Worm (Caenorhabditis elegans) whole organism, early embryonic: ENCODE results near the gene M01E10.3.

Experiments
- aly-1 ChIP-seq: sonication (generic microtip); optimal IDR thresholded peaks from 2 replicates; lab custom pipeline; 2016; ENCODE audit warnings: missing genetic modification characterization, missing compliant biosample characterization
- ama-1 ChIP-seq: fragments of 150-350 bp; optimal IDR thresholded peaks from 2 replicates; lab custom pipeline; 2014
- ceh-13 ChIP-seq: fragments of 200-800 bp; sonication (Bioruptor generic); optimal IDR thresholded peaks from 2 replicates; lab custom pipeline; 2018; ENCODE audit warnings: mild to moderate bottlenecking, missing genetic modification characterization, missing compliant biosample characterization
- ceh-36 ChIP-seq: sonication (generic microtip); optimal IDR thresholded peaks from 2 replicates; lab custom pipeline; 2016; ENCODE audit warnings: missing genetic modification characterization, inconsistent platforms, missing compliant biosample characterization
- ets-7 ChIP-seq: sonication (generic microtip); optimal IDR thresholded peaks from 2 replicates; lab custom pipeline; 2016; ENCODE audit warnings: missing genotype, missing genetic modification characterization, missing compliant biosample characterization
- flt-1 ChIP-seq: fragments of 200-800 bp; sonication (Bioruptor generic); IDR thresholded peaks from 2 replicates; pipeline ENCODE4 v1.3.6; 2022; ENCODE audit warnings: missing genetic modification characterization, missing compliant biosample characterization
- hnd-1 ChIP-seq: sonication (generic microtip); optimal IDR thresholded peaks from 2 replicates; lab custom pipeline; 2016; ENCODE audit warnings: missing genetic modification characterization, missing compliant biosample characterization
- pes-1 ChIP-seq: fragments of 200-800 bp; sonication (Bioruptor generic); IDR thresholded peaks from 2 replicates; pipeline ENCODE4 v1.3.6; 2022; ENCODE audit warnings: missing genetic modification reagents, missing genetic modification characterization, missing compliant biosample characterization
- tbx-11 ChIP-seq: fragments of 200-800 bp; sonication (Bioruptor generic); IDR thresholded peaks from 2 replicates; pipeline ENCODE4 v1.3.6; 2022; ENCODE audit warnings: missing genetic modification characterization, missing compliant biosample characterization
- tbx-37 ChIP-seq: fragments of 200-800 bp; sonication (Bioruptor generic); conservative IDR thresholded peaks from 2 replicates; pipeline ENCODE4 v1.3.6; 2022; ENCODE audit warnings: missing genetic modification reagents, missing genetic modification characterization, missing compliant biosample characterization
- tra-4 ChIP-seq: sonication (generic microtip); optimal IDR thresholded peaks from 2 replicates; lab custom pipeline; 2017; ENCODE audit warnings: missing genetic modification characterization, missing compliant biosample characterization

DNA sequence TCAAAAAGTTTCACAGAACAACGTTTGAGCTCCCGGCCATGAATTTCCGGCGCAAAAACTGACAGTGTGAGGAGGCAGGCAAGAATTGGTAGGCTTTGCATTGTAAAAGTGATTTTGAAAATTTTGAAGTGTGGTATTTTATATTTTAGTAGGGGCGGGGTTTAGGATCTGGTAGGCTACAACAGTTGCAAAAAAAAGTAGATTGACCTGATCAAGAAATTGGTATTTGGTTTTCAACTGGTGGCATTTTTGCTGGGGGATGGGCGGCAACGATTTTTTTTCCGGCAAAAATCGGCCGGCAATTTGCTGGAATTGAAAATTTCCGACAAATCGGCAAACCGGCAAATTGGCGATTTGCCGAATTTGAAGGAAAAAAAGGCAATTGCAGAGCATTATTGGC lies 6.9 kb upstream of the M01E10.3 start, which contains the start of gene ins-16:
- TF ChIP-seq hnd-1 (no peak), ama-1 (no peak), flt-1 (GFP tag; lab: Robert Waterston, UW) (no peak), aly-1 (tag; lab: Kevin White, UChicago) (no peak), tbx-37 (GFP tag; lab: Robert Waterston, UW) (no peak), tra-4 (tag; lab: Kevin White, UChicago) (no peak), ceh-13 (GFP tag; lab: Kevin White, UChicago) (no peak), ets-7 (tag; lab: Kevin White, UChicago) (no peak), pes-1 (GFP tag; lab: Robert Waterston, UW) (no peak), ceh-36 (no peak), tbx-11 (GFP tag; lab: Robert Waterston, UW) (no peak)
